Fruit fly (Drosophila melanogaster) whole organism, embryonic: ENCODE measurements around the gene CG33552.

Experiments used
- Abd-B ChIP-seq: fragments of 200-800 bp; sonication (Bioruptor generic); optimal IDR thresholded peaks from 2 replicates; lab custom pipeline; 2018; ENCODE audit warnings: missing biosample characterization, mild to moderate bottlenecking, missing genetic modification characterization, moderate library complexity
- CG10209 ChIP-seq: fragments of 200-800 bp; sonication (Bioruptor generic); optimal IDR thresholded peaks from 3 replicates; lab custom pipeline; 2017; ENCODE audit warnings: missing biosample characterization, mild to moderate bottlenecking, missing genetic modification characterization, missing genetic modification reagents
- CG10565 ChIP-seq: fragments of 200-800 bp; sonication (Bioruptor generic); optimal IDR thresholded peaks from 3 replicates; lab custom pipeline; 2016; ENCODE audit warnings: missing biosample characterization, mild to moderate bottlenecking, missing genetic modification characterization
- CG11398 ChIP-seq: fragments of 200-800 bp; sonication (Bioruptor generic); optimal IDR thresholded peaks from 2 replicates; lab custom pipeline; 2016; ENCODE audit warnings: missing biosample characterization, missing genetic modification characterization
- CG11560 ChIP-seq: fragments of 200-800 bp; sonication (Bioruptor generic); IDR thresholded peaks from 3 replicates; pipeline ENCODE4 v1.3.6; 2022; ENCODE audit warnings: missing biosample characterization, missing genetic modification characterization
- CG12219 ChIP-seq: fragments of 200-800 bp; sonication (Bioruptor generic); optimal IDR thresholded peaks from 3 replicates; lab custom pipeline; 2018; ENCODE audit warnings: missing biosample characterization, mild to moderate bottlenecking, missing genetic modification characterization
- CG12659 ChIP-seq: fragments of 200-800 bp; sonication (Bioruptor generic); optimal IDR thresholded peaks from 3 replicates; lab custom pipeline; 2017; ENCODE audit warnings: mild to moderate bottlenecking, missing biosample characterization, missing genetic modification reagents, missing genetic modification characterization
- CG1529 ChIP-seq: fragments of 200-800 bp; sonication (Bioruptor generic); optimal IDR thresholded peaks from 3 replicates; lab custom pipeline; 2018; ENCODE audit warnings: missing biosample characterization, missing genetic modification characterization
- CG15479 ChIP-seq: fragments of 200-800 bp; sonication (Bioruptor generic); optimal IDR thresholded peaks from 3 replicates; lab custom pipeline; 2019; ENCODE audit warnings: missing biosample characterization, mild to moderate bottlenecking, missing genetic modification characterization, moderate library complexity
- CG17186 ChIP-seq: fragments of 200-800 bp; sonication (Bioruptor generic); optimal IDR thresholded peaks from 3 replicates; lab custom pipeline; 2017; ENCODE audit warnings: missing biosample characterization, missing genetic modification reagents, missing genetic modification characterization
- CG17829 ChIP-seq: fragments of 200-800 bp; optimal IDR thresholded peaks from 2 replicates; lab custom pipeline; 2019; ENCODE audit warnings: missing biosample characterization, mild to moderate bottlenecking, missing genetic modification characterization, moderate library complexity
- CG30020 ChIP-seq: fragments of 200-800 bp; optimal IDR thresholded peaks from 2 replicates; lab custom pipeline; 2019; ENCODE audit warnings: missing biosample characterization, mild to moderate bottlenecking, missing genetic modification characterization, moderate library complexity
- CG30403 ChIP-seq: fragments of 200-800 bp; sonication (Bioruptor generic); optimal IDR thresholded peaks from 3 replicates; lab custom pipeline; 2016; ENCODE audit warnings: missing biosample characterization, missing genetic modification characterization
- CG30431 ChIP-seq: fragments of 200-800 bp; sonication (Bioruptor generic); optimal IDR thresholded peaks from 2 replicates; lab custom pipeline; 2017; ENCODE audit warnings: missing biosample characterization, missing genetic modification characterization
- CG4360 ChIP-seq: fragments of 200-800 bp; sonication (Bioruptor generic); IDR thresholded peaks from 2 replicates; pipeline ENCODE4 v1.3.6; 2022; ENCODE audit warnings: missing biosample characterization, missing genetic modification characterization
- CG4617 ChIP-seq: fragments of 200-800 bp; sonication (Bioruptor generic); optimal IDR thresholded peaks from 3 replicates; lab custom pipeline; 2016; ENCODE audit warnings: missing biosample characterization, missing genetic modification characterization, borderline replicate concordance
- CG4707 ChIP-seq: fragments of 200-800 bp; sonication (Bioruptor generic); optimal IDR thresholded peaks from 2 replicates; lab custom pipeline; 2018; ENCODE audit warnings: missing biosample characterization, mild to moderate bottlenecking, missing genetic modification characterization, moderate library complexity
- CG4854 ChIP-seq: fragments of 200-800 bp; sonication (Bioruptor generic); optimal IDR thresholded peaks from 2 replicates; lab custom pipeline; 2016; ENCODE audit warnings: missing biosample characterization, missing genetic modification characterization, inconsistent platforms
- CG6272 ChIP-seq: fragments of 200-800 bp; sonication (Bioruptor generic); IDR thresholded peaks from 2 replicates; pipeline ENCODE4 v1.3.6; 2022; ENCODE audit warnings: missing biosample characterization, missing genetic modification characterization
- CG7271 ChIP-seq: fragments of 200-800 bp; sonication (Bioruptor generic); optimal IDR thresholded peaks from 2 replicates; lab custom pipeline; 2018; ENCODE audit warnings: missing biosample characterization, mild to moderate bottlenecking, missing genetic modification characterization, moderate library complexity
- CG8089 ChIP-seq: fragments of 200-800 bp; sonication (Bioruptor generic); optimal IDR thresholded peaks from 3 replicates; lab custom pipeline; 2016; ENCODE audit warnings: missing biosample characterization, missing genetic modification characterization
- CG9437 ChIP-seq: fragments of 200-800 bp; sonication (Bioruptor generic); optimal IDR thresholded peaks from 2 replicates; lab custom pipeline; 2018; ENCODE audit warnings: missing biosample characterization, mild to moderate bottlenecking, missing genetic modification characterization
- CG9876 ChIP-seq: fragments of 200-800 bp; sonication (Bioruptor generic); optimal IDR thresholded peaks from 2 replicates; lab custom pipeline; 2016; ENCODE audit warnings: missing biosample characterization, missing genetic modification characterization
- Dref ChIP-seq: fragments of 200-800 bp; sonication (Bioruptor generic); IDR thresholded peaks from 2 replicates; pipeline ENCODE4 v1.3.6; 2022; ENCODE audit warnings: missing biosample characterization, missing genetic modification characterization
- Ets97D ChIP-seq: fragments of 200-800 bp; sonication (Bioruptor generic); optimal IDR thresholded peaks from 3 replicates; lab custom pipeline; 2016; ENCODE audit warnings: missing biosample characterization, missing genetic modification characterization
- HHEX ChIP-seq: fragments of 200-800 bp; sonication (Bioruptor generic); optimal IDR thresholded peaks from 3 replicates; lab custom pipeline; 2017; ENCODE audit warnings: missing biosample characterization, mild to moderate bottlenecking, missing genetic modification characterization, missing genetic modification reagents
- Lhr ChIP-seq: fragments of 200-800 bp; sonication (Bioruptor generic); optimal IDR thresholded peaks from 3 replicates; lab custom pipeline; 2017; ENCODE audit warnings: mild to moderate bottlenecking, missing biosample characterization, missing genetic modification reagents, missing genetic modification characterization
- MESR4 ChIP-seq: fragments of 200-800 bp; sonication (Bioruptor generic); optimal IDR thresholded peaks from 2 replicates; lab custom pipeline; 2018; ENCODE audit warnings: missing biosample characterization, mild to moderate bottlenecking, missing genetic modification characterization, moderate library complexity
- Med ChIP-seq: fragments of 200-800 bp; sonication (Bioruptor generic); peaks from one replicate; lab custom pipeline; 2016; ENCODE audit warnings: missing biosample characterization, missing genetic modification characterization, mild to moderate bottlenecking, inconsistent platforms, moderate library complexity
- Meics ChIP-seq: fragments of 200-800 bp; sonication (Bioruptor generic); optimal IDR thresholded peaks from 2 replicates; lab custom pipeline; 2017; ENCODE audit warnings: missing biosample characterization, mild to moderate bottlenecking, missing genetic modification characterization
- ac ChIP-seq: fragments of 200-800 bp; sonication (Bioruptor generic); optimal IDR thresholded peaks from 3 replicates; lab custom pipeline; 2017; ENCODE audit warnings: missing biosample characterization, mild to moderate bottlenecking, missing genetic modification characterization
- ash1 ChIP-seq: fragments of 200-800 bp; sonication (Bioruptor generic); optimal IDR thresholded peaks from 2 replicates; lab custom pipeline; 2018; ENCODE audit warnings: missing biosample characterization, mild to moderate bottlenecking, missing genetic modification characterization
- crp ChIP-seq, 2 experiments: fragments of 200-800 bp; sonication (Bioruptor generic); optimal IDR thresholded peaks; 2 replicates in 1 of 2; 3 replicates in 1 of 2; lab custom pipeline; 2017; ENCODE audit warnings: missing biosample characterization in 2 of 2, missing genetic modification characterization in 2 of 2, mild to moderate bottlenecking in 1 of 2, moderate library complexity in 1 of 2
- dm ChIP-seq: fragments of 200-800 bp; sonication (Bioruptor generic); optimal IDR thresholded peaks from 3 replicates; lab custom pipeline; 2016; ENCODE audit warnings: missing biosample characterization, missing genetic modification characterization
- dpn ChIP-seq, 2 experiments: fragments of 200-800 bp; sonication (Bioruptor generic); optimal IDR thresholded peaks; 3 replicates each; lab custom pipeline; 2016; ENCODE audit warnings: missing biosample characterization in 2 of 2, missing genetic modification characterization in 2 of 2
- gcm ChIP-seq: fragments of 200-800 bp; sonication (Bioruptor generic); optimal IDR thresholded peaks from 2 replicates; lab custom pipeline; 2019; ENCODE audit warnings: missing biosample characterization, mild to moderate bottlenecking, missing genetic modification characterization, moderate library complexity
- gro ChIP-seq: fragments of 200-800 bp; sonication (Bioruptor generic); optimal IDR thresholded peaks from 2 replicates; lab custom pipeline; 2016; ENCODE audit warnings: missing biosample characterization, missing genetic modification characterization
- ken ChIP-seq: fragments of 200-800 bp; sonication (Bioruptor generic); IDR thresholded peaks from 3 replicates; pipeline ENCODE4 v1.3.6; 2022; ENCODE audit warnings: missing biosample characterization, missing genetic modification characterization
- knrl ChIP-seq: fragments of 200-800 bp; sonication (Bioruptor generic); IDR thresholded peaks from 3 replicates; pipeline ENCODE4 v1.3.6; 2022; ENCODE audit warnings: missing biosample characterization, missing genetic modification characterization; ENCODE audit not compliant: partially characterized antibody
- lab ChIP-seq: fragments of 200-800 bp; sonication (Bioruptor generic); optimal IDR thresholded peaks from 3 replicates; lab custom pipeline; 2017; ENCODE audit warnings: missing biosample characterization, missing genetic modification characterization, mild to moderate bottlenecking, moderate library complexity, missing genetic modification reagents
- nerfin-2 ChIP-seq: fragments of 200-800 bp; sonication (Bioruptor generic); IDR thresholded peaks from 2 replicates; pipeline ENCODE4 v1.3.6; 2022; ENCODE audit warnings: missing biosample characterization, missing genetic modification characterization; ENCODE audit not compliant: partially characterized antibody
- p53 ChIP-seq: fragments of 200-800 bp; sonication (Bioruptor generic); optimal IDR thresholded peaks from 2 replicates; lab custom pipeline; 2016; ENCODE audit warnings: missing biosample characterization, missing genetic modification characterization
- prd ChIP-seq, 3 experiments: fragments of >200 bp in 2 of 3; fragments of 200-800 bp in 1 of 3; sonication (Bioruptor generic) in 1 of 3; optimal IDR thresholded peaks in 2 of 3; IDR thresholded peaks in 1 of 3; 2 replicates in 2 of 3; 3 replicates in 1 of 3; pipeline versions ENCODE4 v1.3.6 to Lab custom; 2017 to 2022; ENCODE audit warnings: missing biosample characterization in 1 of 3, missing genetic modification characterization in 1 of 3
- rib ChIP-seq: fragments of 200-800 bp; sonication (Bioruptor generic); IDR thresholded peaks from 2 replicates; pipeline ENCODE4 v1.3.6; 2022; ENCODE audit warnings: missing biosample characterization, missing genetic modification characterization
- sna ChIP-seq: fragments of 200-800 bp; sonication (Bioruptor generic); IDR thresholded peaks from 2 replicates; pipeline ENCODE4 v1.3.6; 2022; ENCODE audit warnings: missing biosample characterization, missing genetic modification characterization; ENCODE audit not compliant: partially characterized antibody
- so ChIP-seq: fragments of 200-800 bp; sonication (Bioruptor generic); IDR thresholded peaks from 3 replicates; pipeline ENCODE4 v1.3.6; 2022; ENCODE audit warnings: missing biosample characterization, missing genetic modification characterization
- unpg ChIP-seq: fragments of 200-800 bp; sonication (Bioruptor generic); optimal IDR thresholded peaks from 3 replicates; lab custom pipeline; 2018; ENCODE audit warnings: missing biosample characterization, mild to moderate bottlenecking, missing genetic modification characterization, moderate library complexity
- wdn ChIP-seq: fragments of 200-800 bp; sonication (Bioruptor generic); IDR thresholded peaks from 2 replicates; pipeline ENCODE4 v1.3.6; 2022; ENCODE audit warnings: missing biosample characterization, missing genetic modification characterization

CG33552 gene

dm6 chr2L:16684908-16685611, 2.8 kb downstream of the CG33552 start (continued):
- TF ChIP-seq Lhr (GFP tag; lab: Kevin White, UChicago): no peak
- no peak for TF ChIP-seq knrl (GFP tag; lab: Robert Waterston, UW)
- no peak for TF ChIP-seq ash1 (GFP tag; lab: Kevin White, UChicago)
- no peak for TF ChIP-seq ken (GFP tag; lab: Robert Waterston, UW)
- no peak for TF ChIP-seq CG11560 (tag; lab: Robert Waterston, UW)
- peak; percentile 56 for TF ChIP-seq Med
- TF ChIP-seq rib (GFP tag; lab: Robert Waterston, UW): no peak
- peak in 1 of 2 experiments; percentile 10 for TF ChIP-seq dpn (GFP tag; optimal IDR thresholded peaks at IDR 0.05; lab: Kevin White, UChicago)
- peak; percentile 69 for TF ChIP-seq Meics
- no peak for TF ChIP-seq wdn
- TF ChIP-seq prd (optimal IDR thresholded peaks at IDR 0.05; lab: Kevin White, UChicago): no peak
- TF ChIP-seq prd (GFP tag; IDR thresholded peaks at IDR 0.05; lab: Robert Waterston, UW): 0 out of 3 replicates have a peak, but pooled peaks have one; percentile 24
- no peak for TF ChIP-seq dm
- TF ChIP-seq CG30431 (GFP tag; lab: Kevin White, UChicago): no peak
- no peak for TF ChIP-seq Dref (GFP tag; lab: Robert Waterston, UW)
- no peak for TF ChIP-seq MESR4 (GFP tag; lab: Kevin White, UChicago)
- TF ChIP-seq ac (GFP tag; lab: Kevin White, UChicago): no peak
- TF ChIP-seq CG30403 (GFP tag; lab: Kevin White, UChicago): peak; percentile 69
- TF ChIP-seq CG11398 (GFP tag; lab: Kevin White, UChicago): no peak
- TF ChIP-seq lab (GFP tag; lab: Kevin White, UChicago): peak; percentile 71
- peak; percentile 63 for TF ChIP-seq unpg (GFP tag; lab: Kevin White, UChicago)
- TF ChIP-seq Ets97D: no peak
- peak; percentile 55 for TF ChIP-seq gcm (GFP tag; lab: Kevin White, UChicago)
- TF ChIP-seq HHEX: peak; percentile 59
- peak; percentile 39 for TF ChIP-seq CG17829 (tag; lab: Kevin White, UChicago)
- no peak for TF ChIP-seq CG1529 (GFP tag; lab: Kevin White, UChicago)
- TF ChIP-seq gro: no peak
- peak; percentile 43 for TF ChIP-seq CG9437 (GFP tag; lab: Kevin White, UChicago)
- no peak for TF ChIP-seq CG30020 (tag; lab: Kevin White, UChicago)
- TF ChIP-seq CG10565 (GFP tag; lab: Kevin White, UChicago): no peak
- TF ChIP-seq CG4617 (GFP tag; lab: Kevin White, UChicago): no peak
- no peak for TF ChIP-seq p53 (GFP tag; lab: Kevin White, UChicago)
- TF ChIP-seq CG15479: no peak
- no peak for TF ChIP-seq sna (GFP tag; lab: Robert Waterston, UW)
- no peak for TF ChIP-seq CG8089 (GFP tag; lab: Kevin White, UChicago)
- no peak for TF ChIP-seq CG7271
- peak; percentile 8 for TF ChIP-seq CG12219 (GFP tag; lab: Kevin White, UChicago)
- no peak for TF ChIP-seq CG6272 (GFP tag; lab: Robert Waterston, UW)
- peak; percentile 47 for TF ChIP-seq CG10209 (GFP tag; lab: Kevin White, UChicago)
- TF ChIP-seq so (GFP tag; lab: Robert Waterston, UW): no peak
- peak; percentile 59 for TF ChIP-seq CG12659 (GFP tag; lab: Kevin White, UChicago)
- no peak for TF ChIP-seq CG4360 (GFP tag; lab: Robert Waterston, UW)
- TF ChIP-seq CG17186 (GFP tag; lab: Kevin White, UChicago): no peak
- TF ChIP-seq nerfin-2 (GFP tag; lab: Robert Waterston, UW): no peak
- TF ChIP-seq crp (GFP tag; optimal IDR thresholded peaks at IDR 0.05; lab: Kevin White, UChicago): no peak
- no peak for TF ChIP-seq CG9876 (GFP tag; lab: Kevin White, UChicago)
- no peak for TF ChIP-seq CG4854 (GFP tag; lab: Kevin White, UChicago)
- peak; percentile 65 for TF ChIP-seq CG4707 (GFP tag; lab: Kevin White, UChicago)
- peak; percentile 58 for TF ChIP-seq Abd-B
